Worm (Caenorhabditis elegans): ENCODE measurements around the gene T20B12.7.

DNA sequence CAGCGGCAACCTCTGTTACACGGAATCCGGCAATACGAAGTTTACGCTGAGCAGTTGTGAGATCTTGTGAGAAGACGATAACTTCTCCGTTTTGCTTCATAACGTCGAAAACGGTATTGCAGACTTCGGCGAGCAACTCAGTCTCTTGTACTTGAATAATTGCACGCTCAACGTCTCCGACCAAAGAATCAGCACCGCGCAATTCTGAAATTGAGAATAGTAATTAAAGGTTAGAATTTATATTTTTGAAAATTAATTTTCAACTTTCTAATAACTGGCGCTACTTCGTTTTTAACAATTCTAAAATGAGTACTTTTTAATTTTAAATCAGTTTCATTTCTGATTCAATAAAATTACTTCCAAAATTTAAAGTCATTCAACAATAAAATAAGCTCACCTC lies 323 bp downstream of the T20B12.7 start:
- TF ChIP-seq pha-4 (tag; optimal IDR thresholded peaks at IDR 0.05) (no peak), nhr-67 (tag; optimal IDR thresholded peaks at IDR 0.05) (no peak), ceh-28 (tag; optimal IDR thresholded peaks at IDR 0.05) (no peak), nhr-237 (tag; optimal IDR thresholded peaks at IDR 0.05) (no peak), snpc-4 (tag; optimal IDR thresholded peaks at IDR 0.05) (no peak), jun-1 (tag; optimal IDR thresholded peaks at IDR 0.05) (no peak), ama-1 (optimal IDR thresholded peaks at IDR 0.05) (peak; percentile 21), nhr-43 (tag; optimal IDR thresholded peaks at IDR 0.05; ENCODE audit: poor library complexity, severe bottlenecking) (no peak), nhr-28 (tag; optimal IDR thresholded peaks at IDR 0.05) (no peak), pqm-1 (tag; optimal IDR thresholded peaks at IDR 0.05) (no peak)
